Fruit fly (Drosophila melanogaster) whole organism, prepupa: ENCODE results near the gene AGO2.

Experiments
- CG10669 ChIP-seq: fragments of 200-800 bp; sonication (Bioruptor generic); optimal IDR thresholded peaks from 3 replicates; lab custom pipeline; 2018; ENCODE audit warnings: missing biosample characterization, mild to moderate bottlenecking, missing genetic modification characterization, moderate library complexity
- CG32006 ChIP-seq: fragments of 200-800 bp; sonication (Bioruptor generic); optimal IDR thresholded peaks from 3 replicates; lab custom pipeline; 2017; ENCODE audit warnings: missing biosample characterization, mild to moderate bottlenecking, missing genetic modification characterization
- CG8119 ChIP-seq: fragments of 200-800 bp; sonication (Bioruptor generic); IDR thresholded peaks from 3 replicates; pipeline ENCODE4 v1.3.6; 2022; ENCODE audit warnings: missing biosample characterization, missing genetic modification characterization
- Lpt ChIP-seq: fragments of 200-800 bp; sonication (Bioruptor generic); optimal IDR thresholded peaks from 3 replicates; lab custom pipeline; 2016; ENCODE audit warnings: missing biosample characterization, missing genetic modification characterization
- eg ChIP-seq: fragments of 200-800 bp; sonication (Bioruptor generic); IDR thresholded peaks from 3 replicates; pipeline ENCODE4 v1.3.6; 2022; ENCODE audit warnings: missing biosample characterization, missing genetic modification characterization

DNA sequence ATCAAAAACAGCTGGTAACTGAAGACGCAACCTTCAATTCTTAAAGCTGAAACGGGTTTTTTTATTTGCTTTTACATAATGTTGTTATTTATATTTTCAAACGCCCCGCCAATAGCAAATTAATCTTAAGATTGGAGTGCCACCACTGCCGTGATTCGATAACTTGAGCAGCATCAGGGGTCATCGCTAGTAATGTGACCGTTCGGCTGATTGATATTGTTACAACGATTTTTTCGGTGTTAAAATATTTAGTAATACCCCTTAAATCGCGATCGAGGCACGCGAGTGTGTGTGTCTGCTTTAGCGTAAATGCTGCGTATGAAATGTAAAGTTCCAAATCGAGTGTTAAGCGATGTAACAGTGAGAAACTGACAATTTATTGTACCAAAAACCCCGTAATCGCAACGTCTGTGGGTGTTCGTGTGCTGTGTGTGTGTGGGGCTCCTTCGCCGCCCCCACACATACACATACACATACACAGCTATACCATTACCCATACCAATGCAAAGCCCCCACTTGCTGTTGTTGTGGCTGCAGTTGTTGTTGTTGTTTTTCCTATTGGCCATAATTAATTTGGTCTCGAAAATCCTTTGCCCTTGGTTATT, 12.0 kb downstream of the AGO2 start, which contains the start of gene dop:
- TF ChIP-seq CG10669 (GFP tag; lab: Kevin White, UChicago) (no peak), CG8119 (GFP tag; lab: Robert Waterston, UW) (no peak), eg (GFP tag; lab: Robert Waterston, UW) (no peak), Lpt (GFP tag; lab: Kevin White, UChicago) (no peak), CG32006 (GFP tag; lab: Kevin White, UChicago) (no peak)
